Worm (Caenorhabditis elegans) whole organism, young adult: ENCODE data around the gene F29B9.1.

Experiments used
- K11D2.4 ChIP-seq: fragments of 200-800 bp; sonication (Bioruptor generic); IDR thresholded peaks from 2 replicates; pipeline ENCODE4 v1.3.6; 2022; ENCODE audit warnings: missing genetic modification reagents, missing genetic modification characterization, missing compliant biosample characterization
- ama-1 ChIP-seq, 3 experiments: fragments of 150-350 bp in 1 of 3; sonication (generic microtip) in 2 of 3; optimal IDR thresholded peaks; 2 replicates each; lab custom pipeline; 2014 to 2018; ENCODE audit warnings: missing biosample characterization in 2 of 3, missing genetic modification characterization in 2 of 3, missing genetic modification reagents in 2 of 3
- attf-3 ChIP-seq: fragments of 200-800 bp; sonication (Bioruptor generic); conservative IDR thresholded peaks from 2 replicates; pipeline ENCODE4 v1.3.6; 2022; ENCODE audit warnings: missing genetic modification reagents, missing genetic modification characterization, missing compliant biosample characterization
- cebp-2 ChIP-seq: fragments of 200-800 bp; sonication (Bioruptor generic); IDR thresholded peaks from 2 replicates; pipeline ENCODE4 v1.3.6; 2022; ENCODE audit warnings: missing genetic modification characterization, missing compliant biosample characterization
- ets-4 ChIP-seq: fragments of 200-800 bp; sonication (Bioruptor generic); optimal IDR thresholded peaks from 2 replicates; lab custom pipeline; 2018; ENCODE audit warnings: mild to moderate bottlenecking, missing genetic modification characterization, missing compliant biosample characterization
- nfyb-1 ChIP-seq: fragments of 200-800 bp; sonication (Bioruptor generic); IDR thresholded peaks from 2 replicates; pipeline ENCODE4 v1.3.6; 2022; ENCODE audit warnings: missing genetic modification reagents, missing genetic modification characterization, missing compliant biosample characterization
- nhr-27 ChIP-seq: fragments of 200-800 bp; sonication (Bioruptor generic); optimal IDR thresholded peaks from 2 replicates; lab custom pipeline; 2018; ENCODE audit warnings: mild to moderate bottlenecking, missing genetic modification characterization, moderate library complexity, missing compliant biosample characterization
- snpc-1.1 ChIP-seq: sonication (generic microtip); optimal IDR thresholded peaks from 2 replicates; lab custom pipeline; 2017; ENCODE audit warnings: missing genetic modification characterization, mild to moderate bottlenecking, missing compliant biosample characterization, antibody characterized with exemption, moderate library complexity, missing genotype, missing genetic modification reagents; ENCODE audit not compliant: insufficient read depth
- somi-1 ChIP-seq: fragments of 200-800 bp; sonication (Bioruptor generic); optimal IDR thresholded peaks from 2 replicates; lab custom pipeline; 2018; ENCODE audit warnings: mild to moderate bottlenecking, missing genetic modification characterization, missing compliant biosample characterization
- unc-62 ChIP-seq: fragments of 150-350 bp; optimal IDR thresholded peaks from 2 replicates; lab custom pipeline; 2014; ENCODE audit warnings: missing biosample characterization, missing genetic modification reagents, missing genetic modification characterization
- zim-3 ChIP-seq: sonication (generic microtip); optimal IDR thresholded peaks from 2 replicates; lab custom pipeline; 2017; ENCODE audit warnings: mild to moderate bottlenecking, missing genetic modification characterization, moderate library complexity, missing compliant biosample characterization

DNA sequence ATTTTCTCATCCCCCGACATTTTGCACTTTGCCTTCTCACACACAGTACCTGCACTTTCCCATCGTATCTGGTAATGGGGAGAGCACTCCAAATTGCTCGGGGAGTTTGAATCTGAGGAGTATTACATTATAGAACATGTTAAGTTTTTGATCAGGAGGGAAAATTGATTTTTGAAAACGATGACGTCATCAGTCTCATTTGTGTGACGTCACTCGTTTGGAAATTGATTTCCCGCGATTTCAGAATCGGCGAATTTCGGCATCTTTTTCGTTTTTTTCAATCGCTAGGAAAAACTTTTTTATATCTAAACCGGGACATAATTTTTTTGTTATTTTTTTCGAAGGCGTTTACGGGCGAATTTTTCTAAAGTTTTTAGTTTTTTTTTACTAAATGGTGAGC is 8.2 kb downstream of the F29B9.1 start:
- TF ChIP-seq K11D2.4 (GFP tag; lab: Robert Waterston, UW) (no peak), ets-4 (GFP tag; lab: Kevin White, UChicago) (no peak), nhr-27 (tag; lab: Kevin White, UChicago) (no peak), unc-62 (GFP tag; lab: Kevin White, UChicago) (no peak), snpc-1.1 (tag; lab: Kevin White, UChicago) (no peak), cebp-2 (GFP tag; lab: Robert Waterston, UW) (no peak), nfyb-1 (GFP tag; lab: Robert Waterston, UW) (no peak), zim-3 (tag; lab: Kevin White, UChicago) (no peak), attf-3 (GFP tag; lab: Robert Waterston, UW) (no peak), somi-1 (GFP tag; lab: Kevin White, UChicago) (no peak), ama-1 (optimal IDR thresholded peaks at IDR 0.05; lab: Kevin White, UChicago) (no peak), ama-1 (GFP tag; optimal IDR thresholded peaks at IDR 0.05; lab: Kevin White, UChicago) (no peak)
